Fruit fly (Drosophila melanogaster) whole organism, embryonic: ENCODE data around the gene CG44362.
A peak's percentile ranks its signal among the peaks of the same experiment; 100 is the strongest.

Experiments
- Asciz ChIP-seq: fragments of 200-800 bp; sonication (Bioruptor generic); optimal IDR thresholded peaks from 2 replicates; lab custom pipeline; 2017; ENCODE audit warnings: missing biosample characterization, mild to moderate bottlenecking, missing genetic modification characterization, missing genetic modification reagents
- Atf3 ChIP-seq: fragments of 200-800 bp; sonication (Bioruptor generic); optimal IDR thresholded peaks from 3 replicates; lab custom pipeline; 2016; ENCODE audit warnings: missing biosample characterization, missing genetic modification characterization
- CG11456 ChIP-seq: fragments of 200-800 bp; sonication (Bioruptor generic); IDR thresholded peaks from 3 replicates; pipeline ENCODE4 v1.3.6; 2022; ENCODE audit warnings: missing biosample characterization, missing genetic modification characterization
- CG11504 ChIP-seq: fragments of 200-800 bp; sonication (Bioruptor generic); optimal IDR thresholded peaks from 3 replicates; lab custom pipeline; 2019; ENCODE audit warnings: missing biosample characterization, mild to moderate bottlenecking, missing genetic modification characterization, moderate library complexity
- CG11723 ChIP-seq: fragments of 200-800 bp; sonication (Bioruptor generic); optimal IDR thresholded peaks from 2 replicates; lab custom pipeline; 2017; ENCODE audit warnings: missing biosample characterization, mild to moderate bottlenecking, missing genetic modification characterization
- CG13287 ChIP-seq: fragments of 200-800 bp; sonication (Bioruptor generic); IDR thresholded peaks from 2 replicates; pipeline ENCODE4 v1.3.6; 2022; ENCODE audit warnings: missing biosample characterization, missing genetic modification characterization; ENCODE audit not compliant: partially characterized antibody
- CG1602 ChIP-seq: fragments of 200-800 bp; sonication (Bioruptor generic); optimal IDR thresholded peaks from 3 replicates; lab custom pipeline; 2016; ENCODE audit warnings: missing biosample characterization, missing genetic modification characterization
- CG2202 ChIP-seq: fragments of 200-800 bp; sonication (Bioruptor generic); optimal IDR thresholded peaks from 2 replicates; lab custom pipeline; 2018; ENCODE audit warnings: missing biosample characterization, mild to moderate bottlenecking, missing genetic modification characterization
- CG2712 ChIP-seq: fragments of 200-800 bp; optimal IDR thresholded peaks from 3 replicates; lab custom pipeline; 2019; ENCODE audit warnings: missing biosample characterization, mild to moderate bottlenecking, missing genetic modification characterization, moderate library complexity
- CG30403 ChIP-seq: fragments of 200-800 bp; sonication (Bioruptor generic); optimal IDR thresholded peaks from 3 replicates; lab custom pipeline; 2016; ENCODE audit warnings: missing biosample characterization, missing genetic modification characterization
- CG31441 ChIP-seq: fragments of 200-800 bp; sonication (Bioruptor generic); IDR thresholded peaks from 2 replicates; pipeline ENCODE4 v1.3.6; 2022; ENCODE audit warnings: missing biosample characterization, missing genetic modification characterization
- CG32767 ChIP-seq: fragments of 200-800 bp; sonication (Bioruptor generic); IDR thresholded peaks from 2 replicates; pipeline ENCODE4 v1.3.6; 2022; ENCODE audit warnings: missing biosample characterization, missing genetic modification characterization
- CG33557 ChIP-seq: fragments of 200-800 bp; sonication (Bioruptor generic); optimal IDR thresholded peaks from 2 replicates; lab custom pipeline; 2019; ENCODE audit warnings: missing biosample characterization, mild to moderate bottlenecking, missing genetic modification characterization, moderate library complexity
- CG6791 ChIP-seq: fragments of 200-800 bp; sonication (Bioruptor generic); IDR thresholded peaks from 3 replicates; pipeline ENCODE4 v1.3.6; 2022; ENCODE audit warnings: missing biosample characterization, missing genetic modification characterization; ENCODE audit not compliant: partially characterized antibody
- CG6813 ChIP-seq: fragments of 200-800 bp; sonication (Bioruptor generic); optimal IDR thresholded peaks from 2 replicates; lab custom pipeline; 2017; ENCODE audit warnings: missing biosample characterization, missing genetic modification characterization, mild to moderate bottlenecking, moderate library complexity, missing genetic modification reagents
- CG7928 ChIP-seq: fragments of 200-800 bp; sonication (Bioruptor generic); optimal IDR thresholded peaks from 2 replicates; lab custom pipeline; 2017; ENCODE audit warnings: missing biosample characterization, mild to moderate bottlenecking, missing genetic modification characterization
- CG8924 ChIP-seq: fragments of 200-800 bp; optimal IDR thresholded peaks from 3 replicates; lab custom pipeline; 2019; ENCODE audit warnings: missing biosample characterization, mild to moderate bottlenecking, missing genetic modification characterization, moderate library complexity
- CG9437 ChIP-seq: fragments of 200-800 bp; sonication (Bioruptor generic); optimal IDR thresholded peaks from 2 replicates; lab custom pipeline; 2018; ENCODE audit warnings: missing biosample characterization, mild to moderate bottlenecking, missing genetic modification characterization
- D19A ChIP-seq: fragments of 200-800 bp; optimal IDR thresholded peaks from 3 replicates; lab custom pipeline; 2019; ENCODE audit warnings: missing biosample characterization, mild to moderate bottlenecking, missing genetic modification characterization, moderate library complexity
- Dip2 ChIP-seq: fragments of 200-800 bp; sonication (Bioruptor generic); IDR thresholded peaks from 2 replicates; pipeline ENCODE4 v1.3.6; 2022; ENCODE audit warnings: missing biosample characterization, missing genetic modification characterization
- Dip3 ChIP-seq: fragments of 200-800 bp; sonication (Bioruptor generic); optimal IDR thresholded peaks from 3 replicates; lab custom pipeline; 2016; ENCODE audit warnings: missing biosample characterization, missing genetic modification characterization
- Elba2 ChIP-seq: fragments of 200-800 bp; sonication (Bioruptor generic); optimal IDR thresholded peaks from 3 replicates; lab custom pipeline; 2016; ENCODE audit warnings: missing biosample characterization, missing genetic modification characterization
- Kr ChIP-seq: fragments of 200-800 bp; sonication (Bioruptor generic); optimal IDR thresholded peaks from 2 replicates; lab custom pipeline; 2017; ENCODE audit warnings: missing biosample characterization, mild to moderate bottlenecking, missing genetic modification characterization
- Lhr ChIP-seq: fragments of 200-800 bp; sonication (Bioruptor generic); optimal IDR thresholded peaks from 3 replicates; lab custom pipeline; 2017; ENCODE audit warnings: mild to moderate bottlenecking, missing biosample characterization, missing genetic modification reagents, missing genetic modification characterization
- Max ChIP-seq: fragments of 200-800 bp; sonication (Bioruptor generic); optimal IDR thresholded peaks from 2 replicates; lab custom pipeline; 2016; ENCODE audit warnings: missing biosample characterization, mild to moderate bottlenecking, missing genetic modification characterization
- Scr ChIP-seq: fragments of 200-800 bp; sonication (Bioruptor generic); IDR thresholded peaks from 2 replicates; pipeline ENCODE4 v1.3.6; 2022; ENCODE audit warnings: missing biosample characterization, missing genetic modification characterization; ENCODE audit not compliant: partially characterized antibody
- Trl ChIP-seq, 3 experiments: fragments of >200 bp in 2 of 3; fragments of 200-800 bp in 1 of 3; sonication (Bioruptor generic) in 1 of 3; optimal IDR thresholded peaks; 2 replicates in 1 of 3; 3 replicates in 2 of 3; lab custom pipeline; 2016 to 2017; ENCODE audit warnings: missing biosample characterization in 1 of 3, missing genetic modification characterization in 1 of 3
- aop ChIP-seq: fragments of 200-800 bp; sonication (Bioruptor generic); IDR thresholded peaks from 2 replicates; pipeline ENCODE4 v1.3.6; 2022; ENCODE audit warnings: missing biosample characterization, missing genetic modification characterization
- ase ChIP-seq: fragments of 200-800 bp; sonication (Bioruptor generic); IDR thresholded peaks from 3 replicates; pipeline ENCODE4 v1.3.6; 2022; ENCODE audit warnings: missing biosample characterization, missing genetic modification characterization
- btn ChIP-seq: fragments of 200-800 bp; sonication (Bioruptor generic); optimal IDR thresholded peaks from 2 replicates; lab custom pipeline; 2016; ENCODE audit warnings: missing biosample characterization, missing genetic modification characterization
- croc ChIP-seq: fragments of 200-800 bp; sonication (Bioruptor generic); conservative IDR thresholded peaks from 3 replicates; pipeline ENCODE4 v1.3.6; 2022; ENCODE audit warnings: missing biosample characterization, missing genetic modification characterization
- cwo ChIP-seq: fragments of 200-800 bp; sonication (Bioruptor generic); optimal IDR thresholded peaks from 3 replicates; lab custom pipeline; 2017; ENCODE audit warnings: missing biosample characterization, missing genetic modification characterization, mild to moderate bottlenecking, moderate library complexity, missing genetic modification reagents
- dmrt99B ChIP-seq: fragments of 200-800 bp; sonication (Bioruptor generic); optimal IDR thresholded peaks from 2 replicates; lab custom pipeline; 2018; ENCODE audit warnings: missing biosample characterization, mild to moderate bottlenecking, missing genetic modification characterization, moderate library complexity
- ems ChIP-seq: fragments of 200-800 bp; sonication (Bioruptor generic); optimal IDR thresholded peaks from 3 replicates; lab custom pipeline; 2016; ENCODE audit warnings: missing biosample characterization, missing genetic modification characterization
- eve ChIP-seq, 2 experiments: fragments of >200 bp; optimal IDR thresholded peaks; 2 replicates each; lab custom pipeline; 2017; ENCODE audit warnings: missing biosample characterization in 2 of 2, missing genetic modification characterization in 2 of 2
- h ChIP-seq: fragments of >200 bp; optimal IDR thresholded peaks from 2 replicates; lab custom pipeline; 2017
- ham ChIP-seq: fragments of 200-800 bp; sonication (Bioruptor generic); IDR thresholded peaks from 2 replicates; pipeline ENCODE4 v1.3.6; 2022; ENCODE audit warnings: missing biosample characterization, missing genetic modification characterization
- hth ChIP-seq: fragments of >200 bp; optimal IDR thresholded peaks from 2 replicates; lab custom pipeline; 2017; ENCODE audit warnings: inconsistent platforms
- jigr1 ChIP-seq: fragments of 200-800 bp; sonication (Bioruptor generic); IDR thresholded peaks from 3 replicates; pipeline ENCODE4 v1.3.6; 2022; ENCODE audit warnings: missing biosample characterization, missing genetic modification characterization
- lov ChIP-seq, 2 experiments: fragments of 200-800 bp in 1 of 2; fragments of >200 bp in 1 of 2; sonication (Bioruptor generic) in 1 of 2; IDR thresholded peaks in 1 of 2; optimal IDR thresholded peaks in 1 of 2; 2 replicates in 1 of 2; 3 replicates in 1 of 2; pipeline versions ENCODE4 v1.3.6 to Lab custom; 2017 to 2022; ENCODE audit warnings: missing biosample characterization in 1 of 2, missing genetic modification characterization in 1 of 2
- mam ChIP-seq: fragments of 200-800 bp; sonication (Bioruptor generic); optimal IDR thresholded peaks from 3 replicates; lab custom pipeline; 2016; ENCODE audit warnings: missing biosample characterization, missing genetic modification characterization
- pnt ChIP-seq: fragments of 200-800 bp; sonication (Bioruptor generic); optimal IDR thresholded peaks from 3 replicates; lab custom pipeline; 2016; ENCODE audit warnings: missing biosample characterization, missing genetic modification characterization
- shn ChIP-seq: fragments of 200-800 bp; sonication (Bioruptor generic); optimal IDR thresholded peaks from 3 replicates; lab custom pipeline; 2016; ENCODE audit warnings: missing biosample characterization, missing genetic modification characterization
- sim ChIP-seq: fragments of 200-800 bp; sonication (Bioruptor generic); IDR thresholded peaks from 2 replicates; pipeline ENCODE4 v1.3.6; 2022; ENCODE audit warnings: missing biosample characterization, missing genetic modification characterization
- sug ChIP-seq: fragments of 200-800 bp; optimal IDR thresholded peaks from 2 replicates; lab custom pipeline; 2019; ENCODE audit warnings: missing biosample characterization, mild to moderate bottlenecking, missing genetic modification characterization, moderate library complexity
- tio ChIP-seq: fragments of 200-800 bp; sonication (Bioruptor generic); optimal IDR thresholded peaks from 2 replicates; lab custom pipeline; 2017; ENCODE audit warnings: missing biosample characterization, missing genetic modification characterization, inconsistent platforms
- vnd ChIP-seq: fragments of 200-800 bp; sonication (Bioruptor generic); IDR thresholded peaks from 3 replicates; pipeline ENCODE4 v1.3.6; 2022; ENCODE audit warnings: missing biosample characterization, missing genetic modification characterization; ENCODE audit not compliant: partially characterized antibody
- z ChIP-seq: fragments of 200-800 bp; sonication (Bioruptor generic); IDR thresholded peaks from 3 replicates; pipeline ENCODE4 v1.3.6; 2022; ENCODE audit warnings: missing biosample characterization, missing genetic modification characterization
- zen ChIP-seq: fragments of 200-800 bp; sonication (Bioruptor generic); optimal IDR thresholded peaks from 3 replicates; lab custom pipeline; 2018; ENCODE audit warnings: missing biosample characterization, mild to moderate bottlenecking, missing genetic modification characterization, moderate library complexity

CG44362 gene

dm6 chr3L:11418041-11418674 lies 20.8 kb downstream of the CG44362 start (continued):
- TF ChIP-seq CG11456 (GFP tag; lab: Robert Waterston, UW) (peak; percentile 86), CG11723 (peak; percentile 89), Kr (GFP tag; lab: Kevin White, UChicago) (peak; percentile 66), Dip2 (GFP tag; lab: Robert Waterston, UW) (no peak), CG32767 (GFP tag; lab: Robert Waterston, UW) (peak; percentile 97), shn (peak; percentile 91), ems (GFP tag; lab: Kevin White, UChicago) (no peak), ham (GFP tag; lab: Robert Waterston, UW) (0 out of 2 replicates have a peak, but pooled peaks have one; percentile 44), CG7928 (GFP tag; lab: Kevin White, UChicago) (peak; percentile 53), CG13287 (GFP tag; lab: Robert Waterston, UW) (no peak), btn (GFP tag; lab: Kevin White, UChicago) (peak; percentile 20), Max (GFP tag; lab: Kevin White, UChicago) (peak; percentile 89), Lhr (GFP tag; lab: Kevin White, UChicago) (peak; percentile 87), CG33557 (GFP tag; lab: Kevin White, UChicago) (peak; percentile 96), CG31441 (GFP tag; lab: Robert Waterston, UW) (peak; percentile 95), Dip3 (GFP tag; lab: Kevin White, UChicago) (peak; percentile 77), sug (tag; lab: Kevin White, UChicago) (peak; percentile 80), Scr (no peak), z (GFP tag; lab: Robert Waterston, UW) (peak; percentile 63; the same call in 2 of the 3 replicates), zen (peak; percentile 96), vnd (GFP tag; lab: Robert Waterston, UW) (no peak), sim (peak; percentile 92), CG6813 (peak; percentile 90), Elba2 (GFP tag; lab: Kevin White, UChicago) (peak; percentile 32), Asciz (GFP tag; lab: Kevin White, UChicago) (peak; percentile 94), mam (peak; percentile 73), D19A (tag; lab: Kevin White, UChicago) (peak; percentile 94), aop (GFP tag; lab: Robert Waterston, UW) (peak; percentile 97), CG2202 (tag; lab: Kevin White, UChicago) (peak; percentile 91), CG30403 (peak; percentile 86), h (no peak), CG11504 (tag; lab: Kevin White, UChicago) (peak; percentile 96), CG8924 (tag; lab: Kevin White, UChicago) (peak; percentile 97), dmrt99B (tag; lab: Kevin White, UChicago) (peak; percentile 97), CG6791 (GFP tag; lab: Robert Waterston, UW) (no peak), croc (GFP tag; lab: Robert Waterston, UW) (peak; percentile 94), CG1602 (GFP tag; lab: Kevin White, UChicago) (peak; percentile 87), Trl (optimal IDR thresholded peaks at IDR 0.05; lab: Kevin White, UChicago) (no peak), Trl (GFP tag; optimal IDR thresholded peaks at IDR 0.05; lab: Kevin White, UChicago) (peak; percentile 69), ase (GFP tag; lab: Robert Waterston, UW) (peak; percentile 97), CG2712 (tag; lab: Kevin White, UChicago) (peak; percentile 98), Atf3 (peak; percentile 95), eve (GFP tag; optimal IDR thresholded peaks at IDR 0.05; lab: Kevin White, UChicago) (peak in 1 of 2 experiments; percentile 95), cwo (GFP tag; lab: Kevin White, UChicago) (peak; percentile 84), jigr1 (GFP tag; lab: Robert Waterston, UW) (peak; percentile 96), tio (GFP tag; lab: Kevin White, UChicago) (peak; percentile 63), CG9437 (GFP tag; lab: Kevin White, UChicago) (peak; percentile 85), pnt (GFP tag; lab: Kevin White, UChicago) (peak; percentile 80), hth (peak; percentile 92), lov (optimal IDR thresholded peaks at IDR 0.05; lab: Kevin White, UChicago) (peak; percentile 38), lov (GFP tag; IDR thresholded peaks at IDR 0.05; lab: Robert Waterston, UW) (peak; percentile 67; the same call in 1 of the 3 replicates)
